Fruit fly (Drosophila melanogaster): ENCODE data around the gene lace.

Gene lace

DNA sequence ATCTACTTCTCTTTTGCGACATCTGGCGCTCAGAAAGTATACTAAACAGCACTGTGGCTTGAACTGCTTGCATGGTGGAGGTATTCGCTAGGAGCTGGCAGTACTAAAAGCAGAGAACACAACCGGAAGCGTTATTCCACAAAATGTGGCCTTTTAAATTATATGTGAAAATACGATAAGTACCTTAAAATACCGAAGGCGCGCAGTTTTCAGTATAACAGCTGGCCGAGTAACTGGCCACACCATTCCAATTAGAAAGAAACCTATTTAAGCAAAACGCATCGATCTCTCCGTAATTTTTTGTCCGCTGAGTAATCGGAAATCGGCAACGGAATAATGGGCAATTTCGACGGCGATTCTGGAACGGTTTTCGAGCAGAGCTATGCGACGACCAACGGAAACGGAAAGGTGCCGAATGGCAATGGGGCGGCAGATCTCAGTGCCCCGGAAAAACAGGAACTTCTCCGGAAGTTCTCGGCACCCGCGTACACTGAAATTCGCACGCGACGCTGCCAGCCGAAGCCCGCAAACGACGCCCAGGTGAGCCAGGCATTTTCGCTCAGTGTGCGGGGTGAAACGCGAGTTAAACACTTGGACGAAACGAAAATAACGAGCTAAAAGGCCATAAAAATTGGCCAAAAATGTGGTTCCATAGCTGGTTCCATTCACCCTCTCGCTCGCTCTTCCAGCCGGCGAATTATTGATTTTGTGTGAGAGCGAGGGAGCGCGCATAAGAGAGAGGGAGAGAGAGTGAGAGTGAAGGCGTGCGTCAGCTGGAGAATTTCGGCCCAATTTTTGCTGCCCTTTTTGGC lies at the start of gene lace:
lace (plus strand) TSS at position 243 of the 812 bp plus-strand sequence.
- TF ChIP-seq h (optimal IDR thresholded peaks at IDR 0.05) (no peak), psq (optimal IDR thresholded peaks at IDR 0.05) (no peak)

DNA sequence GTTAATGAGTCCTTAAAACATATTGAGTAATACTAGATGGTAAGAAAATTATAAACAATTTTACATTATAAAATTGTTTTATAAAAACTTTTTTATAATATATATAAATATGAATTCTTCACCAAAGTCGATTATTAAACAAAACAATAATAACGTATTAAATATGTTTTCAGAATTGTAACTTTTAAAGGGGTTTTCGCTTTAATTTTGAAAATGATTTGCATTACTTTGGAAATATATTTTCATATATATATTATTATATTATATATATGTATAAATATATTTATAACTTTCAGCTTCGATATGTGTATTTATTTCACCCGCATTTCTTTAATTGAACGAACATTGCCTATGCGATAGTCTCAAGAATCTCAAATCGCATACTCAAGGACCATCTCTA lies 40.9 kb upstream of the lace start:
- TF ChIP-seq h (optimal IDR thresholded peaks at IDR 0.05) (no peak), Myc (optimal IDR thresholded peaks at IDR 0.05) (no peak), insv (optimal IDR thresholded peaks at IDR 0.05) (no peak), ttk (optimal IDR thresholded peaks at IDR 0.05) (no peak), psq (optimal IDR thresholded peaks at IDR 0.05) (no peak), Sin3A (optimal IDR thresholded peaks at IDR 0.05) (no peak)

DNA sequence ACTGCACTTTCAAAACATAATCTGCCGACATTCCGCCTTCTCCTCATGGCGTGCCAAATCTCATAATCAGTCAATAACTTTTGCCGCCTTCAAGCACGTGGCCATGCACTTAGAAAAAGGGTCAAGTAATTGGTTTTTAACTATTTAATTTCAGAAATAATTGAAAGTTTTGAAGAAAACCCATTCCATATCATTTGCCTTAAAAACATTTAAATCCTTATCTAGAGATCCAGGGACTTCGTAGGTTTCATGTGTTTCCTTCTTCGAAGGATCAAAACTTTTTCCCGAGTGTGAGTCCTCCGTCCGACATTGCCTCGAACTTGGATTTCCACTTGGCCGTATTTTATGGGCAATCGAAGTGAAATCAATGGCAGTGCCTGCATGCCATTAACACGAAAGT lies 40.0 kb upstream of the lace start:
- no peak for TF ChIP-seq Myc (optimal IDR thresholded peaks at IDR 0.05)
- TF ChIP-seq h (optimal IDR thresholded peaks at IDR 0.05) = no peak
- no peak for TF ChIP-seq ttk (optimal IDR thresholded peaks at IDR 0.05)
- TF ChIP-seq Sin3A (optimal IDR thresholded peaks at IDR 0.05) = no peak

DNA sequence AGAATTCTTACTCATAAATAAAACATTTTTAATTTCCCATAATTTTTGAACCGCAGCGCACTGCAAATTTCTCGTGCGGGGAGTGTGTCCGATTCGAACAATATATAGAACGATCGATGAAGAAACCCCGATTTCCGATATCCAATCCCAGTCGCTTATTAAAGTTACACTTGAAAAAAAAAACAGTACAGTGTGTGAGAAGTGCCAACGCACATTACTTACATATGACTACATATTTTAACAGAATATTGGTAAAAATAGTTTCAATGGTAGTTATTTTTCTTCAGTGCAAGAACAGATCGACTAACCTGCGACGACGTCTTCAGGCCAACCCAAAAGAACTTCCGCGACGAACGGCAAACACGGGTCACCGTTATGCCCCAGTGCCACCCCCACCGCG lies 35.9 kb upstream of the lace start:
- TF ChIP-seq ttk (optimal IDR thresholded peaks at IDR 0.05) (no peak), psq (optimal IDR thresholded peaks at IDR 0.05) (no peak), insv (optimal IDR thresholded peaks at IDR 0.05) (no peak), Sin3A (optimal IDR thresholded peaks at IDR 0.05) (no peak), Myc (optimal IDR thresholded peaks at IDR 0.05) (no peak), h (optimal IDR thresholded peaks at IDR 0.05) (no peak)

DNA sequence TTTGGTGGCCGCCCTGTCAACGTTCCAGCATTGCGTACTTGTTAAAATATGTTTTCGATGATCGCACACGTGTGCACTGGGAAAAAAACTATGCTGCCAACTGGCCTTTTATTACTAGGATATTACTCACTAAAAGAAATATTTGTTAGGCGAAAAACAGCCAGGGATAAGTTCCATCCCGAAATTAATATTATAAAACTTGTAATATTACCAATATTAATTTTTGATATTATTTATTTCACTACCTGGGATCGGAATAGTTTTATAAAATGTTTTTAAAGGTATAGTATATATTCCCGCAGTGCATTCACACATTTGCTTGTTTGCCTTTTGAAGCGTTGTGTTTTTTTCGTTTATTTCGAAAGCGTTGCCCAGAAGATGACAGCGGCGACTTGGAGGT lies 35.4 kb upstream of the lace start:
- no peak for TF ChIP-seq ttk (optimal IDR thresholded peaks at IDR 0.05)
- no peak for TF ChIP-seq h (optimal IDR thresholded peaks at IDR 0.05)
- TF ChIP-seq psq (optimal IDR thresholded peaks at IDR 0.05) = no peak
- TF ChIP-seq Sin3A (optimal IDR thresholded peaks at IDR 0.05) = no peak
- no peak for TF ChIP-seq Myc (optimal IDR thresholded peaks at IDR 0.05)
- TF ChIP-seq insv (optimal IDR thresholded peaks at IDR 0.05) = no peak

DNA sequence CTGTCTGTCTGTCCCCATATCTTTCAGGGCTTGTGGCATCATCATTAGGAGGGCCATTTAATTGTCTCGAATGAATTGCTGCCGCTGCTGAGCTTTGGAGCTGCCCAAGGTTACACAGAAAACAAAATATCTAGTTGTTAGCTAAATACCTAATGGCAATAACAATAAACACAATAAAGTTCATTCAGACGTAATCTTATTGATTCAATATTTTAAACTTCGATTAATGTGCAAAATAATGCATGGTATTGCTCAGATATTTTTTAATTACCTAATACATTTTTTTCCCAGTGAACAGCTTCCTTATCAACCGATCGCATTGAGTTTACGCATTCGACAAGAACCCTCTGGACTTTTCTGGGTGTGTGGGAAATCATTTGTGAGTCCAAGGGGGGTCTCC lies 33.8 kb upstream of the lace start:
- TF ChIP-seq ttk (optimal IDR thresholded peaks at IDR 0.05) = no peak
- TF ChIP-seq psq (optimal IDR thresholded peaks at IDR 0.05) = no peak
- TF ChIP-seq Sin3A (optimal IDR thresholded peaks at IDR 0.05) = no peak
- no peak for TF ChIP-seq insv (optimal IDR thresholded peaks at IDR 0.05)
- TF ChIP-seq h (optimal IDR thresholded peaks at IDR 0.05) = no peak
- TF ChIP-seq Myc (optimal IDR thresholded peaks at IDR 0.05) = no peak

DNA sequence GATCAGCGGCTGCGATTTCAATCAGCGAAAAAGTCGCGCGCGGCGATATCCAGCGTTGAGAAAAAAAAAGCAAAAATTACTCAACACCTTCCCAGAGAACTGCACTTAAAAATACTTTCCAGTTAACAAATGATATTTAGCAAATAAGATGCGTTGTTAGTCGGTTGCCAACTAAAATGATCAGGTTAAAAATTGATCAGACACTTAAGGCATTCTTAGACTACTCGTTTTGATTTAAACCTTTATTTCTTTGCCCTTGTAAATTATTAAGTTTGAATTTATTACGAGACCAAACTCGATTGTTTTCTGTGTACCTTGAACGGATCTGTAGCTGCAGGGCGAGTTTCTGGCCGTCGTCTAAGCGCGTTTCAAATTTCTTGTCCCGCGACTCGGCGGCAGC lies 33.0 kb upstream of the lace start:
- TF ChIP-seq ttk (optimal IDR thresholded peaks at IDR 0.05) (no peak), psq (optimal IDR thresholded peaks at IDR 0.05) (no peak), h (optimal IDR thresholded peaks at IDR 0.05) (no peak), Sin3A (optimal IDR thresholded peaks at IDR 0.05) (no peak), Myc (optimal IDR thresholded peaks at IDR 0.05) (no peak), insv (optimal IDR thresholded peaks at IDR 0.05) (no peak)

DNA sequence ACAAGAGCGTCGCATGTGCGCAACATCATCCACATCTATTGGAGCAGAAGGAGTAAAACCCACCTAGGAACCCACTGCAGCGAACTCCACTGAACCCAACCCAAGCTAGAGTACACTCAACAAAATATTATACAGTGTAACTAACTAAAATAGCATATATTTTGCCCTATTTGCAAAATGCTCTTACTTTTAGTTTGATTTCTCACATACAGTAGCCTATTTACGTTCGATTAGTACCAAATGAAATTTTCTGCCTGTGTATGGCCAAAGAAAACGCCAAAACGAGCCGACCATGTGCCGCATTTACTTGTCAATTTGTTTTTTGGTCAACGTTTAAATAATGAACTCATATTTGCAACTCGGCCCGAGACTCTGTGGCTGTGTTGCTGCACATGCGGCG lies 30.2 kb upstream of the lace start:
- TF ChIP-seq ttk (optimal IDR thresholded peaks at IDR 0.05) (no peak), insv (optimal IDR thresholded peaks at IDR 0.05) (no peak), Myc (optimal IDR thresholded peaks at IDR 0.05) (no peak), psq (optimal IDR thresholded peaks at IDR 0.05) (no peak), h (optimal IDR thresholded peaks at IDR 0.05) (no peak), Sin3A (optimal IDR thresholded peaks at IDR 0.05) (no peak)

DNA sequence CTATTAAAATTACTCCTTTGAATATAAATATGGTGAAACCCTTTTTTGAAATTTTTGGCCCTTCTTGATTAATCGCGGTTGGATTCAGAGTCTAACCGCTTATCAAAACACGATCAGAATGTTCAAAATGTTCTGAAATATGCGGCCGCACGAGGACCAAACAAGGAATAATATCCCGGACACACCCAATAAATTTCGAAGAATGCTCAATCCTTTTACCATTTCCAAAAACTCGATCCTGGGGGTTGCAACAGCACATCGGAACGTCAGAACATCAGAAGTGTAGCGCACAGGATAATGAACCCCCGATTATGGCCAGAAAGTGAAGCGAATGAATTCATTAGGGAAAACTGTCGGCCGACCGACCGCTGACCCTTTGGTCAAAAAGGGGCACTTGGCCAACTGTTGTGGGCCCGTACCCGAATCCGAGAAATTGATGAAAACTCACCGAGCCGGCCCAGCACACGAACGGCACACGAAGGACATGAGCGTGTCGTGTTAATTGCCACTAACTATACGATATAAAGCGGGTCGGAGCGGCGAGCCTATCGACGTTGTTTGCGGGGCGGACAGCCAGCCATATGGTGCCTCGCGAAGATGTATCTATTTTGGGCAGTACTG lies 28.3 kb upstream of the lace start:
- TF ChIP-seq insv (optimal IDR thresholded peaks at IDR 0.05) = no peak
- no peak for TF ChIP-seq h (optimal IDR thresholded peaks at IDR 0.05)
- TF ChIP-seq Myc (optimal IDR thresholded peaks at IDR 0.05) = no peak
- TF ChIP-seq ttk (optimal IDR thresholded peaks at IDR 0.05) = no peak
- TF ChIP-seq Sin3A (optimal IDR thresholded peaks at IDR 0.05) = no peak
- TF ChIP-seq psq (optimal IDR thresholded peaks at IDR 0.05) = no peak

DNA sequence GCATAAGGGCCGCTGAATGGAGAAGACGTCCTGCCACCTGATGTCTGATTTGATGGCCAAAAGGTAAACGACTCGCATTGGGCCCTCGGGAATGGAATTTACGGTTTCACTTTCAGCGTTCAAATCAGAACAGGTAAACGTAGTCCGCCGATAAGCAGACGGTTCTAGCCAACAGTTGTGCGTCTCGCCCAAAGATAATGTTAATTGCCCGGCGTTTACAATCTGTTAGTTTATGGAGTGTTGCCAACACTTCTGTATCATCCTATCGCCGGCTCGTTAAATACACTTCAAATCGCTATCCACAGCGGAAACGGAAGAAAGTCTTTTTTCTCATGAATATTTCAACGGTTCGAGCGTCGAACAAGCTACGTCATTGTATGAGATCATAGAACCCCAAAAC lies 27.4 kb upstream of the lace start:
- TF ChIP-seq insv (optimal IDR thresholded peaks at IDR 0.05) (no peak), ttk (optimal IDR thresholded peaks at IDR 0.05) (no peak), Myc (optimal IDR thresholded peaks at IDR 0.05) (no peak), h (optimal IDR thresholded peaks at IDR 0.05) (no peak), psq (optimal IDR thresholded peaks at IDR 0.05) (no peak), Sin3A (optimal IDR thresholded peaks at IDR 0.05) (no peak)

DNA sequence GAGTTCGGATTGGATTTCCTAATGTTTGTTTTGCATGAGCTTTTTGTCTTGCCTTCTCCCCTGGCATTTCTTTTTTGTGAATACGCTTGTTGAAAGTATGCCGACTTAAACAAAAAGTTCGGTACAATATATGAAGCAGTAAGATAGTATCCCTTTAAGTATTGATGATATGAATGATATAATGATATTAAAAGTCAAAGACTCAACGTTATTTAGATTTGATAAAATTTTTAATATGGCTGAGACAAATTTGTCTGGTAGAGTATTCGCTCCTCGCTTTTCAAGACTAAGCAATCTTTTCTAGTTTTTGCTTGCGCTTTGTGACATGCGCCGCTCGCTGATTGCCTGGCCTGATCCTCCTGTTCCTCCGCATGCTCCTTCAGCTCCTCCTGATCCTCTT lies 24.5 kb upstream of the lace start:
- no peak for TF ChIP-seq Sin3A (optimal IDR thresholded peaks at IDR 0.05)
- no peak for TF ChIP-seq Myc (optimal IDR thresholded peaks at IDR 0.05)
- no peak for TF ChIP-seq insv (optimal IDR thresholded peaks at IDR 0.05)
- TF ChIP-seq h (optimal IDR thresholded peaks at IDR 0.05) = no peak
- TF ChIP-seq psq (optimal IDR thresholded peaks at IDR 0.05) = no peak
- TF ChIP-seq ttk (optimal IDR thresholded peaks at IDR 0.05) = no peak

DNA sequence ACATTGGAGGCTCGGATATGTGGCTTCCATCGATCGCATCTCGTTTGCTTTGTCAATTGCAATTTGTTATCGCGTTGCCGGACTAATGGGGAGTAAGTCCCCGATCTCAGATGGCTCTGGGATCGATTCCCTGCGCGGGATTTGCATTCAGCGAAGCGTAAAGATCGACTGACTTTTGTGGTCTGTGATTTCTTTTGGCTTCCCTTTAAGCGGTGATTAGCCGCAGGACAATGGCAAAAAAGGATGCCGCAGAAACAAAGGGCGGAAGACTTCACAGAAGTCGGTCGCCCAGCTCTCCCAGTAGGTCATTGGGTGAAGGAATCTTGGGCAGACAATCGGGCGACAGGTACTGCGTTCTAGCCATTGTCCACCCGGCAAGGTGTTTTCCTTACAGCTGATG lies 24.0 kb upstream of the lace start:
- TF ChIP-seq ttk (optimal IDR thresholded peaks at IDR 0.05) = no peak
- TF ChIP-seq insv (optimal IDR thresholded peaks at IDR 0.05) = no peak
- no peak for TF ChIP-seq Sin3A (optimal IDR thresholded peaks at IDR 0.05)
- no peak for TF ChIP-seq h (optimal IDR thresholded peaks at IDR 0.05)
- no peak for TF ChIP-seq psq (optimal IDR thresholded peaks at IDR 0.05)
- no peak for TF ChIP-seq Myc (optimal IDR thresholded peaks at IDR 0.05)

DNA sequence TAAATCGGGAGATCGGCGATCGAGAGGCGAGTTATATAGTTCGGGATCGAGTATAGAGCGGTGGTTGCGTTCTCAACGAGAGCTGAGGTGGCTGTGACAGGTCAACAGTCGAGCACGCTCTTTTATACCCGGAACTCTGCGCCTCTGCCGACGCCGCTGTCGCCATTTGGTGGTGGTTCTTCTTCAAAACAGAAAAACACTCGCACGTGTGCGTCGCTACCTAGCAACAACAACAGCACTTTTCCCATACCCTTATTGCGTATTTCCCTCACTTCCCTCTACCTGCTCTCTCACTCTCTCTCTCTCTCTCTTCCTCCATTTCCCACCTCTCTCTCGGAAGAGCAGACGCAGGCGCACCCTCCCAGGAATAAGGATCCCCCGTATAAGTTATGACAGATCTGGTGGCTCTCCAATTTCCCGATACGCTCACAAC lies 20.8 kb upstream of the lace start, which contains the start of gene sna:
sna (minus strand) TSS at position 102 of the 433 bp plus-strand sequence.
- TF ChIP-seq insv (optimal IDR thresholded peaks at IDR 0.05) (no peak), psq (optimal IDR thresholded peaks at IDR 0.05) (no peak), Myc (optimal IDR thresholded peaks at IDR 0.05) (no peak), h (optimal IDR thresholded peaks at IDR 0.05) (no peak)
